Worm (Caenorhabditis elegans) whole organism, L1 larva: Measurements from ENCODE around the gene W06G6.17.

Source experiments
- C34B4.2 ChIP-seq: sonication (generic microtip); optimal IDR thresholded peaks from 2 replicates; lab custom pipeline; 2017; ENCODE audit warnings: mild to moderate bottlenecking, missing genetic modification characterization, missing compliant biosample characterization
- aha-1 ChIP-seq: fragments of 150-350 bp; optimal IDR thresholded peaks from 2 replicates; lab custom pipeline; 2014; ENCODE audit warnings: missing biosample characterization, missing genetic modification characterization
- ceh-63 ChIP-seq: fragments of 200-800 bp; sonication (Bioruptor generic); optimal IDR thresholded peaks from 2 replicates; lab custom pipeline; 2018; ENCODE audit warnings: mild to moderate bottlenecking, missing genetic modification characterization, missing compliant biosample characterization
- ceh-88 ChIP-seq: fragments of 200-800 bp; sonication (Bioruptor generic); IDR thresholded peaks from 2 replicates; pipeline ENCODE4 v1.3.6; 2022; ENCODE audit warnings: missing genetic modification characterization, missing compliant biosample characterization
- dpl-1 ChIP-seq, 3 experiments: fragments of 150-350 bp in 2 of 3; sonication (generic microtip) in 1 of 3; optimal IDR thresholded peaks; 2 replicates each; lab custom pipeline; 2014 to 2017; ENCODE audit warnings: missing biosample characterization in 3 of 3, missing genetic modification characterization in 3 of 3, missing genetic modification reagents in 3 of 3
- dsc-1 ChIP-seq: sonication (generic microtip); optimal IDR thresholded peaks from 2 replicates; lab custom pipeline; 2016; ENCODE audit warnings: mild to moderate bottlenecking, missing genetic modification characterization, missing compliant biosample characterization
- efl-1 ChIP-seq, 4 experiments: fragments of 150-350 bp; optimal IDR thresholded peaks in 3 of 4; peaks in 1 of 4; 1 replicate in 1 of 4; 2 replicates in 3 of 4; lab custom pipeline; 2014; ENCODE audit warnings: missing biosample characterization in 2 of 4, missing genetic modification characterization in 2 of 4, missing genetic modification reagents in 2 of 4
- efl-3 ChIP-seq: fragments of 200-800 bp; sonication (Bioruptor generic); optimal IDR thresholded peaks from 2 replicates; lab custom pipeline; 2018; ENCODE audit warnings: mild to moderate bottlenecking, missing genetic modification characterization, missing compliant biosample characterization
- elt-2 ChIP-seq: sonication (generic microtip); optimal IDR thresholded peaks from 2 replicates; lab custom pipeline; 2016; ENCODE audit warnings: missing genetic modification characterization, mild to moderate bottlenecking, inconsistent platforms, missing compliant biosample characterization, missing genetic modification reagents
- elt-3 ChIP-seq, 6 experiments: fragments of 150-350 bp in 1 of 6; sonication (generic microtip); optimal IDR thresholded peaks; 2 replicates each; lab custom pipeline; 2017 to 2018; ENCODE audit warnings: missing biosample characterization in 6 of 6, missing genetic modification characterization in 6 of 6, inconsistent platforms in 1 of 6
- fos-1 ChIP-seq: fragments of 150-350 bp; optimal IDR thresholded peaks from 2 replicates; lab custom pipeline; 2014; ENCODE audit warnings: missing biosample characterization, missing genetic modification characterization
- hlh-17 ChIP-seq: fragments of 200-800 bp; sonication (Bioruptor generic); optimal IDR thresholded peaks from 2 replicates; lab custom pipeline; 2018; ENCODE audit warnings: missing genetic modification characterization, mild to moderate bottlenecking, missing compliant biosample characterization, moderate library complexity, borderline replicate concordance
- irx-1 ChIP-seq: sonication (generic microtip); optimal IDR thresholded peaks from 2 replicates; lab custom pipeline; 2016; ENCODE audit warnings: missing genetic modification characterization, missing compliant biosample characterization
- jun-1 ChIP-seq: fragments of 150-350 bp; optimal IDR thresholded peaks from 2 replicates; lab custom pipeline; 2014; ENCODE audit warnings: missing biosample characterization, missing genetic modification reagents, missing genetic modification characterization
- lin-13 ChIP-seq: fragments of 150-350 bp; optimal IDR thresholded peaks from 2 replicates; lab custom pipeline; 2014; ENCODE audit warnings: missing biosample characterization, missing genetic modification reagents, missing genetic modification characterization
- lin-14 ChIP-seq: fragments of 200-800 bp; sonication (Bioruptor generic); optimal IDR thresholded peaks from 2 replicates; lab custom pipeline; 2018; ENCODE audit warnings: mild to moderate bottlenecking, missing genetic modification characterization, moderate library complexity, missing compliant biosample characterization
- lin-15B ChIP-seq: fragments of 150-350 bp; sonication (generic microtip); optimal IDR thresholded peaks from 3 replicates; lab custom pipeline; 2014; ENCODE audit warnings: missing biosample characterization, missing genetic modification characterization
- lir-3 ChIP-seq: sonication (generic microtip); optimal IDR thresholded peaks from 2 replicates; lab custom pipeline; 2016; ENCODE audit warnings: mild to moderate bottlenecking, missing genetic modification characterization, moderate library complexity, missing compliant biosample characterization; ENCODE audit not compliant: poor library complexity
- nhr-12 ChIP-seq: sonication (generic microtip); optimal IDR thresholded peaks from 2 replicates; lab custom pipeline; 2017; ENCODE audit warnings: missing biosample characterization, missing genetic modification characterization
- nhr-19 ChIP-seq: fragments of 200-800 bp; sonication (Bioruptor generic); conservative IDR thresholded peaks from 2 replicates; pipeline ENCODE4 v1.3.6; 2022; ENCODE audit warnings: missing genetic modification characterization, missing compliant biosample characterization
- pag-3 ChIP-seq: sonication (generic microtip); optimal IDR thresholded peaks from 2 replicates; lab custom pipeline; 2017; ENCODE audit warnings: missing genetic modification characterization, mild to moderate bottlenecking, missing compliant biosample characterization, antibody characterized with exemption, borderline replicate concordance; ENCODE audit not compliant: insufficient read depth
- pax-3 ChIP-seq: fragments of 200-800 bp; sonication (Bioruptor generic); optimal IDR thresholded peaks from 2 replicates; lab custom pipeline; 2018; ENCODE audit warnings: mild to moderate bottlenecking, missing genetic modification characterization, moderate library complexity, missing compliant biosample characterization
- rnt-1 ChIP-seq: sonication (generic microtip); optimal IDR thresholded peaks from 2 replicates; lab custom pipeline; 2016; ENCODE audit warnings: mild to moderate bottlenecking, missing genetic modification characterization, moderate library complexity, missing compliant biosample characterization
- snu-23 ChIP-seq: sonication (generic microtip); optimal IDR thresholded peaks from 2 replicates; lab custom pipeline; 2016; ENCODE audit warnings: missing genetic modification characterization, missing compliant biosample characterization
- sptf-1 ChIP-seq: fragments of 150-350 bp; optimal IDR thresholded peaks from 2 replicates; lab custom pipeline; 2014; ENCODE audit warnings: missing biosample characterization, missing genetic modification characterization
- tbx-2 ChIP-seq: sonication (generic microtip); optimal IDR thresholded peaks from 2 replicates; lab custom pipeline; 2016; ENCODE audit warnings: missing genetic modification characterization, missing compliant biosample characterization
- unc-130 ChIP-seq: fragments of 150-350 bp; optimal IDR thresholded peaks from 2 replicates; lab custom pipeline; 2017; ENCODE audit warnings: missing biosample characterization, missing genetic modification characterization, inconsistent platforms
- unc-30 ChIP-seq: sonication (generic microtip); optimal IDR thresholded peaks from 2 replicates; lab custom pipeline; 2017; ENCODE audit warnings: missing biosample characterization, missing genetic modification characterization
- vab-15 ChIP-seq: sonication (generic microtip); optimal IDR thresholded peaks from 2 replicates; lab custom pipeline; 2017; ENCODE audit warnings: missing genotype, mild to moderate bottlenecking, missing genetic modification characterization, missing compliant biosample characterization
- xbp-1 ChIP-seq: sonication (generic microtip); optimal IDR thresholded peaks from 2 replicates; lab custom pipeline; 2016; ENCODE audit warnings: missing genetic modification characterization, missing compliant biosample characterization
- zag-1 ChIP-seq: fragments of 150-350 bp; optimal IDR thresholded peaks from 2 replicates; lab custom pipeline; 2014; ENCODE audit warnings: missing biosample characterization, missing genetic modification characterization
- ztf-11 ChIP-seq, 2 experiments: sonication (generic microtip); optimal IDR thresholded peaks; 2 replicates each; lab custom pipeline; 2016 to 2017; ENCODE audit warnings: missing genetic modification characterization in 2 of 2, missing biosample characterization in 1 of 2, missing compliant biosample characterization in 1 of 2
- ztf-4 ChIP-seq: fragments of 150-350 bp; optimal IDR thresholded peaks from 2 replicates; lab custom pipeline; 2014; ENCODE audit warnings: missing biosample characterization, missing genetic modification characterization

The W06G6.17 gene

DNA sequence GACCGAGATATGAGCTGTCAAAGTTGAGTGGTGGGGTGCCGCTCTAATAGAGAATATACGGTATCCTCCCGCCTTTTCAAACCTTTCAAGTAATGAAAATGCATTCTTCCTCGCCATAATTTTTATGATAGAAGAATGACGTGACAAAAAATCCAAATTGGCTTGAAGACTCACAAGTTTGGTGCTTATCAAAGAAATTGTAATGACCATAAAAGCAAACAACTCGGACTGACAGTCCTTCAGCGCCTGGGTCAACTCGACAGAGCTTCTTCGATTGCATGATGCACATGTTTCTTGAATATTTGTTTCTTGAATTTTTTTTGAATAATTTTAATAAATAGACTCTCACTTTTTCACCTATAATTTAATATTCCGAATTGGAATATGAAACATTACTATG lies 39.6 kb downstream of the W06G6.17 start:
- TF ChIP-seq lin-13 (GFP tag; lab: Kevin White, UChicago) = no peak
- TF ChIP-seq irx-1 = no peak
- no peak for TF ChIP-seq nhr-19 (GFP tag; lab: Robert Waterston, UW)
- TF ChIP-seq elt-2 (tag; lab: Kevin White, UChicago) = peak; percentile 37
- TF ChIP-seq xbp-1 (tag; lab: Kevin White, UChicago) = no peak
- no peak for TF ChIP-seq lir-3 (tag; lab: Kevin White, UChicago)
- TF ChIP-seq sptf-1 = no peak
- TF ChIP-seq dpl-1 (GFP tag; optimal IDR thresholded peaks at IDR 0.05; lab: Kevin White, UChicago) = no peak
- no peak for TF ChIP-seq efl-1 (optimal IDR thresholded peaks at IDR 0.05; lab: Kevin White, UChicago)
- TF ChIP-seq efl-1 (GFP tag; optimal IDR thresholded peaks at IDR 0.05 in 1 of 2; lab: Kevin White, UChicago) = peak in 1 of 2 experiments; percentile 42
- no peak for TF ChIP-seq zag-1
- TF ChIP-seq lin-14 = peak; percentile 2
- TF ChIP-seq fos-1 (tag; lab: Kevin White, UChicago) = no peak

DNA sequence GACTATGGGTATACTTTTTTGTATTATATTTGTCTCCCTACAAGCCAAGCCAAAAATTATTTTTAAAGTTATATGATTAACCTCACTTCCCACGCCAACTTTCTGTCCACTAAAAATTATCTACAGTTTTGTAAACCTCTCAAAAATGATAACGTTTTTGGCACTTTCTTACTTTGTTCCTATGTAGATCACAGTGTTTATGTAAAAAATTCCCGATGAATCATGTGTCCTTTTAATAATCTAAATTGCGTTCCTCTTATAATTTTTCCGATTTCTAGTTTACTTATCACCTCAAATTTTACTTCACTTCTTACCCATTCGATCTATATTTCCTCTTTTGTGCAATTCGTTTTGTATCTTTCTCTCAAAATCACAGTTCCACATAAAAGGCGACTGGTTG lies 40.8 kb downstream of the W06G6.17 start:
- TF ChIP-seq nhr-12 (tag; lab: Kevin White, UChicago) (no peak), pax-3 (tag; lab: Kevin White, UChicago) (no peak), unc-30 (tag; lab: Kevin White, UChicago) (no peak), pag-3 (tag; lab: Kevin White, UChicago) (no peak), ceh-63 (GFP tag; lab: Kevin White, UChicago) (no peak), aha-1 (tag; lab: Kevin White, UChicago) (no peak), lin-15B (no peak), elt-3 (tag; optimal IDR thresholded peaks at IDR 0.05; lab: Kevin White, UChicago) (no peak), hlh-17 (GFP tag; lab: Kevin White, UChicago) (no peak), tbx-2 (tag; lab: Kevin White, UChicago) (no peak), irx-1 (no peak)

DNA sequence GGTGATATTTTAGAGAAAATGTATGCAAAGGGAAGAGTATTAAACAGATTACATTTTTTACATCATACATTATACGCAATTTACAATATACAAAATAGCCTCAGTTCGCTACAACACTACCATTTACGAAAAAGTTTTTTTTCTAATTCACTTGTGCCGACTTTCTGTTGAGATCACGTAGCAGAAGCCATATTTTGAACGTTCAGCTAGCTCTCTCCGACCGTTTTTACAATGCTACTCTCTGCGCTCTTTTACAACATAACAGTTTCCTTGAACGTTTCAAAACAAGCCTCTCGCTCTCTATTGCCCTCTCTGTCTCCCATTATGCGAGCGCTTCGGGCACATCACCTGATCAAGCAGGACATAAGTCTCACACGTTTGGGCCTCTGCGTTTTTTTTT lies 41.9 kb downstream of the W06G6.17 start, which contains the start of gene T03E6.8:
Gene T03E6.8, minus strand, starts transcription at position 101 of the 400 bp plus-strand sequence.
- no peak for TF ChIP-seq jun-1 (tag; lab: Kevin White, UChicago)
- no peak for TF ChIP-seq rnt-1
- TF ChIP-seq ztf-11 (tag; optimal IDR thresholded peaks at IDR 0.05; lab: Kevin White, UChicago) = no peak
- TF ChIP-seq C34B4.2 (tag; lab: Kevin White, UChicago) = no peak
- no peak for TF ChIP-seq unc-30 (tag; lab: Kevin White, UChicago)
- no peak for TF ChIP-seq efl-1 (optimal IDR thresholded peaks at IDR 0.05; lab: Kevin White, UChicago)
- peak in 1 of 2 experiments; percentile 3 for TF ChIP-seq efl-1 (GFP tag; optimal IDR thresholded peaks at IDR 0.05 in 1 of 2; lab: Kevin White, UChicago)
- TF ChIP-seq, all 84 proteins: peak for 1

DNA sequence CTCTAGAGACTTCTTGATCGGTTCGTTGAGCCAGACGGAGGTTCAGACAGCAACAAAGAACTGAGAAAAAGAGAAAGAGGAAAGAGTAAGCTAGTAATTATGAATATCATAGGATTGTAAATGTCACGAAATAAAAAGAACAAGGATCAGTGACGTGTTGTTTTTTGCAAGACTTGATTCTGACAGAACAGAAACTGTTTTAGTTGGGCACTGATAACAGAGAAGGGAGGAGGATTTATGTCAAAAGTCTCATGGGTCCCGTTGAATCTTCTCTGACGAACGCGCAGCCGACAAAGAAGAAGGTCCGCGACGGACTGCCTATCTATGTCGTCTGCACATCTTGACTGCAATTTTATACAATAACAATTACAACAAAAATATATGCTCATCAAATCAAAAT lies 44.4 kb downstream of the W06G6.17 start, which contains the start of gene T03E6.9:
Gene T03E6.9, minus strand, starts transcription at position 101 of the 400 bp plus-strand sequence.
- TF ChIP-seq ztf-4 (no peak), unc-130 (tag; lab: Kevin White, UChicago) (no peak), snu-23 (GFP tag; lab: Kevin White, UChicago) (no peak), rnt-1 (no peak), vab-15 (no peak), efl-3 (GFP tag; lab: Kevin White, UChicago) (no peak)

DNA sequence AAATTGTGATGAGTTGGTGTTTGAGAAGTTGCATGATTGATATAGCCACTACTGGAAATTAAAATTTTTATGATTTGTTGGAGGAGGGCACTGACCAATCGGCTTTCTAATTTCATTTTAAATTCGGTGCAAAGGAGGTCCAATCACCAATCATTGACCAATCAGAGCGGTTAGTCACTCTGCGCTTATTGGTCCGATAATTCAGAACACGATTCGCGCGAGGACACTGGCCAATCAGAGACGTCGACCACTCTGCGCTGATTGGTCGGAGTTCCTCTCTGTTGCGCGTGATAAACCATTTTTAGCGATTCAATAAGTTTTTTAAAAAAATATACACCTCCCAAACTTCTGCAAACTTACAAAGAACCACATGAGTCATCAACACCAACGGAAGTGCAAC lies 45.2 kb downstream of the W06G6.17 start:
- TF ChIP-seq sptf-1 = no peak
- TF ChIP-seq ceh-88 = no peak
- TF ChIP-seq dsc-1 (tag; lab: Kevin White, UChicago) = peak; percentile 10
